Fruit fly (Drosophila melanogaster): Measurements from ENCODE around the gene CG42818.

The CG42818 gene

dm6 chr2L:16251598-16252131 is 9.9 kb downstream of the CG42818 start, which contains the start of gene CG46309 (continued):
- TF ChIP-seq trh (GFP tag; optimal IDR thresholded peaks at IDR 0.05) (no peak), CG16815 (GFP tag; optimal IDR thresholded peaks at IDR 0.05) (no peak), ham (GFP tag; IDR thresholded peaks at IDR 0.05) (no peak), br (optimal IDR thresholded peaks at IDR 0.05) (no peak), E2f2 (GFP tag; IDR thresholded peaks at IDR 0.05) (no peak), CG10366 (GFP tag; IDR thresholded peaks at IDR 0.05) (no peak), unpg (GFP tag; optimal IDR thresholded peaks at IDR 0.05) (no peak), HmgD (GFP tag; optimal IDR thresholded peaks at IDR 0.05) (no peak), odd (GFP tag; optimal IDR thresholded peaks at IDR 0.05) (no peak), slp2 (GFP tag; optimal IDR thresholded peaks at IDR 0.05) (no peak), lbe (GFP tag; optimal IDR thresholded peaks at IDR 0.05) (peak; percentile 1), CG4404 (GFP tag; IDR thresholded peaks at IDR 0.05) (no peak), Sox100B (GFP tag; optimal IDR thresholded peaks at IDR 0.05) (peak; percentile 33), Poxn (GFP tag; IDR thresholded peaks at IDR 0.05) (no peak), inv (GFP tag; IDR thresholded peaks at IDR 0.05; ENCODE audit: partially characterized antibody) (peak; percentile 71), CG6175 (GFP tag; IDR thresholded peaks at IDR 0.05) (no peak), CG11093 (GFP tag; IDR thresholded peaks at IDR 0.05) (no peak), ssp (GFP tag; IDR thresholded peaks at IDR 0.05) (no peak), z (GFP tag; IDR thresholded peaks at IDR 0.05) (no peak), CG4424 (GFP tag; optimal IDR thresholded peaks at IDR 0.05) (peak; percentile 18), CG7786 (GFP tag; optimal IDR thresholded peaks at IDR 0.05) (peak; percentile 3), CG2116 (GFP tag; optimal IDR thresholded peaks at IDR 0.05) (peak; percentile 59), CG11456 (GFP tag; IDR thresholded peaks at IDR 0.05) (no peak), C15 (GFP tag; IDR thresholded peaks at IDR 0.05) (no peak), CG34422 (GFP tag; IDR thresholded peaks at IDR 0.05) (no peak), Lim3 (GFP tag; IDR thresholded peaks at IDR 0.05) (no peak), CG17385 (GFP tag; optimal IDR thresholded peaks at IDR 0.05) (no peak), CG16863 (GFP tag; optimal IDR thresholded peaks at IDR 0.05) (peak; percentile 15), fu2 (GFP tag; optimal IDR thresholded peaks at IDR 0.05) (no peak), CG4360 (GFP tag; IDR thresholded peaks at IDR 0.05) (no peak), Hr3 (GFP tag; optimal IDR thresholded peaks at IDR 0.05) (no peak), insv (GFP tag; optimal IDR thresholded peaks at IDR 0.05) (no peak), pnt (GFP tag; optimal IDR thresholded peaks at IDR 0.05) (no peak), peb (GFP tag; IDR thresholded peaks at IDR 0.05) (no peak), CG2202 (tag; optimal IDR thresholded peaks at IDR 0.05) (no peak), cad (GFP tag; optimal IDR thresholded peaks at IDR 0.05) (no peak), B-H2 (GFP tag; optimal IDR thresholded peaks at IDR 0.05) (peak; percentile 23), CG18262 (tag; optimal IDR thresholded peaks at IDR 0.05) (no peak), Hr51 (GFP tag; optimal IDR thresholded peaks at IDR 0.05) (peak in 1 of 2 experiments; percentile 31), CG12219 (GFP tag; optimal IDR thresholded peaks at IDR 0.05) (peak; percentile 40), Doc3 (GFP tag; IDR thresholded peaks at IDR 0.05; ENCODE audit: partially characterized antibody) (peak; percentile 78; the same call in 2 of the 3 replicates), gfzf (GFP tag; optimal IDR thresholded peaks at IDR 0.05) (no peak), gsb-n (tag; optimal IDR thresholded peaks at IDR 0.05) (peak; percentile 12), Dad (GFP tag; optimal IDR thresholded peaks at IDR 0.05) (no peak), yki (optimal IDR thresholded peaks at IDR 0.05) (peak; percentile 43), CG43689 (GFP tag; IDR thresholded peaks at IDR 0.05) (no peak), CG12236 (GFP tag; optimal IDR thresholded peaks at IDR 0.05) (no peak), CG9215 (GFP tag; IDR thresholded peaks at IDR 0.05) (no peak), CG15073 (GFP tag; optimal IDR thresholded peaks at IDR 0.05) (no peak), CG31441 (GFP tag; IDR thresholded peaks at IDR 0.05) (no peak), CG5953 (GFP tag; IDR thresholded peaks at IDR 0.05) (no peak), Dll (GFP tag; IDR thresholded peaks at IDR 0.05; ENCODE audit: partially characterized antibody) (peak; percentile 86), CG2129 (GFP tag; IDR thresholded peaks at IDR 0.05; ENCODE audit: partially characterized antibody) (peak; percentile 33)
